Worm (Caenorhabditis elegans): ENCODE measurements around the gene Y67A10A.2.

Y67A10A.2 gene

DNA sequence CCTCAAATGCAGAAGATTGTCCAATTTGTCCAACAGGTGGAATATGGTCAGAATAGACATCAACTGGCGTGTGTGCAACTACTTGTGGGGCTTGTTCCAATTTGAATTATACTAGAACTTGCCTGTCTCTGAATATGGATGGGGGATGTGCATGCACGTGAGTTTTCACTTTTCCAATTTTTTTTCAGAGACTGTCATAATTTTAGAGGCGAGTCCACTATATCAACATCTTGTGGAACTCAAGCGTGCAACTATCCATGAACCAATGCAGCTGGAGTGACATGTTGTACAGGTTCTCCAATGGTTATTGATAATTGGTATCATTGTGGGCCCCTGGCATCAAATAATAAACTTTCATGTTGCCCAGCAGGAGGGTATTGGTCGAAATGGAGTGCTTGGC, at the start of gene Y67A10A.2:
Gene Y67A10A.2, plus strand, starts transcription at position 301 of the 400 bp plus-strand sequence.
- TF ChIP-seq nhr-12 (tag; optimal IDR thresholded peaks at IDR 0.05) (no peak), ham-2 (GFP tag; optimal IDR thresholded peaks at IDR 0.05) (no peak), lsy-2 (tag; optimal IDR thresholded peaks at IDR 0.05) (no peak), mab-5 (tag; optimal IDR thresholded peaks at IDR 0.05) (no peak), ztf-11 (tag; optimal IDR thresholded peaks at IDR 0.05) (no peak), ceh-43 (GFP tag; optimal IDR thresholded peaks at IDR 0.05) (no peak), flh-1 (GFP tag; optimal IDR thresholded peaks at IDR 0.05) (no peak), unc-62 (GFP tag; optimal IDR thresholded peaks at IDR 0.05) (no peak), unc-120 (tag; optimal IDR thresholded peaks at IDR 0.05; ENCODE audit: poor library complexity, severe bottlenecking) (no peak)

ce11 chrIV:14291601-14292000, 46.3 kb upstream of the Y67A10A.2 start, which contains the start of gene Y64G10A.7:
TSS of gene Y64G10A.7 (plus strand) at chrIV:14291901.
- TF ChIP-seq ham-2 (GFP tag; optimal IDR thresholded peaks at IDR 0.05) (no peak), unc-120 (tag; optimal IDR thresholded peaks at IDR 0.05; ENCODE audit: poor library complexity, severe bottlenecking) (no peak), M03D4.4 (tag; optimal IDR thresholded peaks at IDR 0.05) (no peak), pha-4 (tag; optimal IDR thresholded peaks at IDR 0.05) (no peak), ces-1 (GFP tag; optimal IDR thresholded peaks at IDR 0.05) (no peak), lin-13 (tag; optimal IDR thresholded peaks at IDR 0.05) (no peak), blmp-1 (tag; optimal IDR thresholded peaks at IDR 0.05) (no peak), ceh-83 (GFP tag; optimal IDR thresholded peaks at IDR 0.05) (no peak), lsy-2 (tag; optimal IDR thresholded peaks at IDR 0.05) (no peak), mls-2 (tag; optimal IDR thresholded peaks at IDR 0.05) (no peak), mab-5 (tag; optimal IDR thresholded peaks at IDR 0.05) (no peak), flh-1 (GFP tag; optimal IDR thresholded peaks at IDR 0.05) (no peak), tbx-8 (GFP tag; optimal IDR thresholded peaks at IDR 0.05) (no peak), nhr-76 (tag; optimal IDR thresholded peaks at IDR 0.05) (no peak), ceh-39 (tag; optimal IDR thresholded peaks at IDR 0.05) (no peak)

- TF ChIP-seq ham-2 (GFP tag; optimal IDR thresholded peaks at IDR 0.05): no peak
- no peak for TF ChIP-seq lsy-2 (tag; optimal IDR thresholded peaks at IDR 0.05)
- no peak for TF ChIP-seq nhr-237 (tag; optimal IDR thresholded peaks at IDR 0.05)
- no peak for TF ChIP-seq bed-3 (GFP tag; optimal IDR thresholded peaks at IDR 0.05)
- no peak for TF ChIP-seq ztf-11 (tag; optimal IDR thresholded peaks at IDR 0.05)
- no peak for TF ChIP-seq pha-4 (tag; optimal IDR thresholded peaks at IDR 0.05)
Observed at ce11 chrIV:14295262-14295661, 42.6 kb upstream of the Y67A10A.2 start.

DNA sequence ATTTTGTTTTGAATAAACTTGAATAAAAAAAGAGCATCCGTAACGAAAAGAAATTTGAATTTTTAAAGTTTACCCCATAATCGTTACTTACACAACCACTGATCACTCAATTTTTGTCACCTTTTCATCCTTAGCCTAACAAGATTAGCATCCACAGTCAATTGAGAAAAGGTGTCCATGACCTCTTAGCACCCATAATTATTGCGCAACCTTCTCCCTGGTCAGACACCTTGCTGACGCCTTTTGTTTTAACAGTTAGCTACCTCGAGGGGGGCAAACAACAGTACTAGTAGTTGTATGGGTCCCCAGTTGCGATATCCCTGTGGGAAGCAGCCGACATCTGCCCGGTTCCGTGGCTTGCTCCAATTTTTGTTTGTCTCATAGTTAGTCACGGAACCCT, 40.8 kb upstream of the Y67A10A.2 start:
- no peak for TF ChIP-seq unc-62 (GFP tag; optimal IDR thresholded peaks at IDR 0.05)
- TF ChIP-seq nhr-2 (tag; optimal IDR thresholded peaks at IDR 0.05): peak; percentile 85
- peak; percentile 88 for TF ChIP-seq zip-8 (tag; optimal IDR thresholded peaks at IDR 0.05)

DNA sequence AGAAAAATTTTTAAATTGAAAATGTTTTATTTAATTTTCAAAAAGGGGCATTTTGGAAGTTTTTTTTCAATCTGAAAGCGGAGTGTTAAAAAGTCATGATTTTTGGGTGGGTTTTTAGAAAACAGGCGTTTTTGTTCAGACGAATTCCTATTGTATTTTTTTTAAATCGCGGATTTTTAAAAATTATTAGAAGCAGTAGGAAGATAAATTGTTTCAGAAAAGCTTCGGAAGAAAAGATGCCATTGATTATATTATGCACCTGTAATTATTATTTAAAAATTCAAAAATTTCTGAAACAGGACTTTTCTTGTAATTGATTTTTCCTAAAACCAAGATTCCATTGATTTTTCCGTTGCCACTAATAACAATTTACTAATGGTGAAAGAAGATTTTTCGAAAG, 32.0 kb upstream of the Y67A10A.2 start:
- TF ChIP-seq tbx-8 (GFP tag; optimal IDR thresholded peaks at IDR 0.05) (no peak), bed-3 (GFP tag; optimal IDR thresholded peaks at IDR 0.05) (no peak), nhr-2 (tag; optimal IDR thresholded peaks at IDR 0.05) (no peak)

ce11 chrIV:14318054-14318453, 19.8 kb upstream of the Y67A10A.2 start:
- TF ChIP-seq mls-2 (tag; optimal IDR thresholded peaks at IDR 0.05) (no peak), snpc-4 (tag; optimal IDR thresholded peaks at IDR 0.05) (no peak), M03D4.4 (tag; optimal IDR thresholded peaks at IDR 0.05) (no peak), ztf-11 (tag; optimal IDR thresholded peaks at IDR 0.05) (no peak), ceh-43 (GFP tag; optimal IDR thresholded peaks at IDR 0.05) (no peak), hlh-1 (tag; optimal IDR thresholded peaks at IDR 0.05) (no peak), mep-1 (tag; optimal IDR thresholded peaks at IDR 0.05) (no peak)

DNA sequence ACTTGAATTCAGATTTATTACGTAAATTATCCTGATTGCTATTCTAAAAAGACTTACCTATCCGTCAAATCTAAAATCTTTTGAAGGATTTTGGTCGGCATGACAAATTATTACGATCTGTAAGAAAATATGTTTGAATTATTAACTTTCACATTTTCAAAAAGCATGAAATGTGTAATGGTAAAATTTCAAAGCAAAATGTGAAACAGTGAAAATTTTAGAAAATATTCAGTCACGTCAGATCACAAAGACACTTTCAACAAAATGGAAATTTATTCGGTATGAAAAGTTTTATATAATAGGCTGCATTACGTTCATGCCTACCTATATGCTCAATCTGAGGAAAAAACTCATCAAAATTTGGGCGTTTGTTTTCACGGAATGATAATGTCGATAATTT, 16.2 kb upstream of the Y67A10A.2 start, which contains the start of gene fbxa-126:
Gene fbxa-126, minus strand, starts transcription at position 101 of the 400 bp plus-strand sequence.
- TF ChIP-seq ceh-39 (tag; optimal IDR thresholded peaks at IDR 0.05) (no peak), zip-8 (tag; optimal IDR thresholded peaks at IDR 0.05) (no peak), pha-4 (tag; optimal IDR thresholded peaks at IDR 0.05) (no peak), mep-1 (tag; optimal IDR thresholded peaks at IDR 0.05) (no peak), ces-1 (GFP tag; optimal IDR thresholded peaks at IDR 0.05) (no peak), lin-13 (tag; optimal IDR thresholded peaks at IDR 0.05) (no peak)
